Worm (Caenorhabditis elegans) whole organism, L4/young adult: ENCODE data around the gene T04A11.1.

Source experiments
- W03F9.2 ChIP-seq: fragments of 150-350 bp; optimal IDR thresholded peaks from 2 replicates; lab custom pipeline; 2014; ENCODE audit warnings: missing biosample characterization, missing genetic modification characterization
- dao-5 ChIP-seq: sonication (generic microtip); optimal IDR thresholded peaks from 2 replicates; lab custom pipeline; 2016; ENCODE audit warnings: missing genotype, missing genetic modification characterization, moderate library complexity, missing compliant biosample characterization
- him-1 ChIP-seq: sonication (generic microtip); optimal IDR thresholded peaks from 2 replicates; lab custom pipeline; 2016; ENCODE audit warnings: missing genotype, missing genetic modification reagents, missing genetic modification characterization, missing compliant biosample characterization

ce11 chrIV:12454750-12455149, 22.1 kb downstream of the T04A11.1 start, which contains the start of gene smz-1:
- no peak for TF ChIP-seq him-1 (tag; lab: Kevin White, UChicago)
- no peak for TF ChIP-seq dao-5
- TF ChIP-seq W03F9.2, result no peak
